Fruit fly (Drosophila melanogaster) whole organism, wandering third instar larva: Measurements from ENCODE around the gene CG3638.

ENCODE experiments used
- Abd-B ChIP-seq: fragments of >200 bp; optimal IDR thresholded peaks from 2 replicates; lab custom pipeline; 2017; ENCODE audit warnings: missing biosample characterization, missing genetic modification characterization
- Hr83 ChIP-seq: fragments of 200-300 bp; sonication (Bioruptor generic); optimal IDR thresholded peaks from 2 replicates; lab custom pipeline; 2016; ENCODE audit warnings: missing biosample characterization, mild to moderate bottlenecking, missing genetic modification characterization, moderate library complexity; ENCODE audit not compliant: poor library complexity, severe bottlenecking
- br ChIP-seq: fragments of 200-800 bp; sonication (Bioruptor generic); optimal IDR thresholded peaks from 2 replicates; lab custom pipeline; 2016; ENCODE audit warnings: missing biosample characterization, missing genetic modification characterization
- ey ChIP-seq: fragments of 200-800 bp; sonication (Bioruptor generic); optimal IDR thresholded peaks from 2 replicates; lab custom pipeline; 2016; ENCODE audit warnings: missing biosample characterization, missing genetic modification characterization
- h ChIP-seq: fragments of 200-800 bp; sonication (Bioruptor generic); optimal IDR thresholded peaks from 3 replicates; lab custom pipeline; 2016; ENCODE audit warnings: missing biosample characterization, mild to moderate bottlenecking, missing genetic modification characterization
- usp ChIP-seq: fragments of >200 bp; optimal IDR thresholded peaks from 2 replicates; lab custom pipeline; 2017; ENCODE audit warnings: missing biosample characterization, missing genetic modification characterization

DNA sequence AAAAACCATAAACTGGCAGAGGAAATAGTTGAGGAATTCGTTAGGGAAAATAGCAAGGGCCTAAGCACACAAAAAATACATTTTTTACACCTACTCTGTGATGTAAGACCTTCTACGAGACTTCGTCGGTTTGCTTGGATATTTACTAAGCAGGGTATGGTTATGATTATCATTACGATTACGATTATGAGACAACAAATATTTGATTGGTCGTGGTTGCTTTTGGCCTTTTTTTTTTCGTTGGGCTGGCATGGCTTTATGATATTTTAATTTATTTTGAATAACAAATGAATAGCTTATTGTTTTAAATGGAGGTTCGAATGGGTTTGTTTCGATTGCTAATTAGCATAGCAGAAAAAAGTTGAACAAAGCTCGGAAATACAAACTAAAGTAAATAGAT, 28.1 kb upstream of the CG3638 start:
- TF ChIP-seq h (GFP tag; lab: Kevin White, UChicago) = no peak
- TF ChIP-seq Abd-B (GFP tag; lab: Kevin White, UChicago) = no peak
- no peak for TF ChIP-seq br (GFP tag; lab: Kevin White, UChicago)
- no peak for TF ChIP-seq usp (GFP tag; lab: Kevin White, UChicago)
- no peak for TF ChIP-seq Hr83 (GFP tag; lab: Kevin White, UChicago)
- TF ChIP-seq ey = no peak
